Worm (Caenorhabditis elegans): ENCODE results near the gene C07B5.2.

- TF ChIP-seq lin-13 (tag; optimal IDR thresholded peaks at IDR 0.05) (no peak), elt-1 (tag; optimal IDR thresholded peaks at IDR 0.05; ENCODE audit: borderline replicate concordance, insufficient read depth) (no peak), unc-62 (GFP tag; optimal IDR thresholded peaks at IDR 0.05) (no peak), unc-39 (tag; optimal IDR thresholded peaks at IDR 0.05) (no peak), nhr-12 (tag; optimal IDR thresholded peaks at IDR 0.05) (no peak), nhr-76 (tag; optimal IDR thresholded peaks at IDR 0.05) (no peak), blmp-1 (tag; optimal IDR thresholded peaks at IDR 0.05) (no peak), pha-4 (tag; optimal IDR thresholded peaks at IDR 0.05) (no peak), ceh-39 (tag; optimal IDR thresholded peaks at IDR 0.05) (no peak)
Observed at ce11 chrX:9517106-9517505, at the start of gene C07B5.2.

Data from whole organism, mixed stage, embryonic.